Fruit fly (Drosophila melanogaster) whole organism, prepupa: ENCODE results near the gene CG11714.

Experiments
- Blimp-1 ChIP-seq: fragments of 200-800 bp; sonication (Bioruptor generic); optimal IDR thresholded peaks from 3 replicates; lab custom pipeline; 2017; ENCODE audit warnings: missing biosample characterization, missing genetic modification characterization, mild to moderate bottlenecking, moderate library complexity, missing genetic modification reagents
- CG10631 ChIP-seq: fragments of 200-800 bp; sonication (Bioruptor generic); optimal IDR thresholded peaks from 2 replicates; lab custom pipeline; 2016; ENCODE audit warnings: missing biosample characterization, missing genetic modification characterization
- CG10669 ChIP-seq: fragments of 200-800 bp; sonication (Bioruptor generic); optimal IDR thresholded peaks from 3 replicates; lab custom pipeline; 2018; ENCODE audit warnings: missing biosample characterization, mild to moderate bottlenecking, missing genetic modification characterization, moderate library complexity
- CG11762 ChIP-seq: fragments of 200-800 bp; sonication (Bioruptor generic); optimal IDR thresholded peaks from 3 replicates; lab custom pipeline; 2016; ENCODE audit warnings: missing biosample characterization, missing genetic modification characterization; ENCODE audit not compliant: insufficient read depth
- CG15336 ChIP-seq: fragments of 200-800 bp; sonication (Bioruptor generic); IDR thresholded peaks from 2 replicates; pipeline ENCODE4 v1.3.6; 2022; ENCODE audit warnings: missing biosample characterization, missing genetic modification characterization
- CG1621 ChIP-seq: fragments of 200-800 bp; sonication (Bioruptor generic); optimal IDR thresholded peaks from 3 replicates; lab custom pipeline; 2018; ENCODE audit warnings: missing biosample characterization, mild to moderate bottlenecking, missing genetic modification characterization
- CG3032 ChIP-seq: fragments of 200-800 bp; optimal IDR thresholded peaks from 2 replicates; lab custom pipeline; 2019; ENCODE audit warnings: missing biosample characterization, mild to moderate bottlenecking, missing genetic modification characterization, moderate library complexity
- CG34406 ChIP-seq: fragments of 200-800 bp; sonication (Bioruptor generic); optimal IDR thresholded peaks from 3 replicates; lab custom pipeline; 2016; ENCODE audit warnings: missing biosample characterization, missing genetic modification characterization
- CG3919 ChIP-seq: fragments of 200-800 bp; sonication (Bioruptor generic); optimal IDR thresholded peaks from 3 replicates; lab custom pipeline; 2016; ENCODE audit warnings: missing biosample characterization, missing genetic modification characterization
- CG4318 ChIP-seq: fragments of 200-800 bp; sonication (Bioruptor generic); optimal IDR thresholded peaks from 3 replicates; lab custom pipeline; 2017; ENCODE audit warnings: missing biosample characterization, mild to moderate bottlenecking, missing genetic modification characterization
- CG6276 ChIP-seq: fragments of 200-800 bp; sonication (Bioruptor generic); optimal IDR thresholded peaks from 2 replicates; lab custom pipeline; 2017; ENCODE audit warnings: missing biosample characterization, mild to moderate bottlenecking, missing genetic modification characterization
- CG6854 ChIP-seq: fragments of 200-800 bp; sonication (Bioruptor generic); optimal IDR thresholded peaks from 2 replicates; lab custom pipeline; 2017; ENCODE audit warnings: missing biosample characterization, mild to moderate bottlenecking, missing genetic modification characterization
- CG8119 ChIP-seq: fragments of 200-800 bp; sonication (Bioruptor generic); IDR thresholded peaks from 3 replicates; pipeline ENCODE4 v1.3.6; 2022; ENCODE audit warnings: missing biosample characterization, missing genetic modification characterization
- CG8319 ChIP-seq: fragments of 200-800 bp; sonication (Bioruptor generic); optimal IDR thresholded peaks from 3 replicates; lab custom pipeline; 2016; ENCODE audit warnings: missing biosample characterization, missing genetic modification characterization
- CG9139 ChIP-seq: fragments of 200-800 bp; sonication (Bioruptor generic); optimal IDR thresholded peaks from 3 replicates; lab custom pipeline; 2017; ENCODE audit warnings: missing biosample characterization, mild to moderate bottlenecking, missing genetic modification characterization
- Eip78C ChIP-seq: fragments of 200-800 bp; sonication (Bioruptor generic); peaks from one replicate; lab custom pipeline; 2016; ENCODE audit warnings: missing biosample characterization, missing genetic modification characterization
- Eip93F ChIP-seq: fragments of 200-800 bp; sonication (Bioruptor generic); optimal IDR thresholded peaks from 2 replicates; lab custom pipeline; 2016; ENCODE audit warnings: missing biosample characterization, mild to moderate bottlenecking, missing genetic modification characterization
- Ets96B ChIP-seq: fragments of 200-800 bp; optimal IDR thresholded peaks from 2 replicates; lab custom pipeline; 2019; ENCODE audit warnings: missing biosample characterization, mild to moderate bottlenecking, missing genetic modification characterization, moderate library complexity
- Hr38 ChIP-seq: sonication (Bioruptor generic); optimal IDR thresholded peaks from 2 replicates; lab custom pipeline; 2016; ENCODE audit warnings: missing biosample characterization, missing genetic modification characterization
- Hr39 ChIP-seq: fragments of 200-800 bp; sonication (Bioruptor generic); optimal IDR thresholded peaks from 2 replicates; lab custom pipeline; 2016; ENCODE audit warnings: missing biosample characterization, missing genetic modification characterization
- Hr4 ChIP-seq: fragments of 200-800 bp; sonication (Bioruptor generic); optimal IDR thresholded peaks from 3 replicates; lab custom pipeline; 2016; ENCODE audit warnings: missing biosample characterization, missing genetic modification characterization
- Met ChIP-seq: fragments of 200-800 bp; sonication (Bioruptor generic); optimal IDR thresholded peaks from 3 replicates; lab custom pipeline; 2016; ENCODE audit warnings: missing biosample characterization, missing genetic modification characterization
- Sox102F ChIP-seq: fragments of 200-800 bp; sonication (Bioruptor generic); optimal IDR thresholded peaks from 2 replicates; lab custom pipeline; 2016; ENCODE audit warnings: missing biosample characterization, mild to moderate bottlenecking, missing genetic modification characterization
- cyc ChIP-seq: fragments of 200-800 bp; sonication (Bioruptor generic); optimal IDR thresholded peaks from 3 replicates; lab custom pipeline; 2016; ENCODE audit warnings: missing biosample characterization, missing genetic modification characterization
- dsx ChIP-seq: fragments of 200-800 bp; optimal IDR thresholded peaks from 3 replicates; lab custom pipeline; 2019; ENCODE audit warnings: missing biosample characterization, mild to moderate bottlenecking, missing genetic modification characterization, moderate library complexity; ENCODE audit not compliant: poor library complexity, severe bottlenecking
- eg ChIP-seq: fragments of 200-800 bp; sonication (Bioruptor generic); IDR thresholded peaks from 3 replicates; pipeline ENCODE4 v1.3.6; 2022; ENCODE audit warnings: missing biosample characterization, missing genetic modification characterization
- esn ChIP-seq: fragments of 200-800 bp; sonication (Bioruptor generic); optimal IDR thresholded peaks from 2 replicates; lab custom pipeline; 2016; ENCODE audit warnings: missing biosample characterization, mild to moderate bottlenecking, missing genetic modification characterization, moderate library complexity
- fd59A ChIP-seq: fragments of 200-800 bp; sonication (Bioruptor generic); optimal IDR thresholded peaks from 2 replicates; lab custom pipeline; 2017; ENCODE audit warnings: missing biosample characterization, mild to moderate bottlenecking, missing genetic modification characterization, missing genetic modification reagents
- fkh ChIP-seq: fragments of 200-800 bp; sonication (Bioruptor generic); optimal IDR thresholded peaks from 3 replicates; lab custom pipeline; 2017; ENCODE audit warnings: missing biosample characterization, mild to moderate bottlenecking, missing genetic modification characterization, moderate library complexity
- lz ChIP-seq: fragments of 200-800 bp; sonication (Bioruptor generic); optimal IDR thresholded peaks from 3 replicates; lab custom pipeline; 2016; ENCODE audit warnings: missing biosample characterization, missing genetic modification characterization
- net ChIP-seq: fragments of 200-800 bp; sonication (Bioruptor generic); optimal IDR thresholded peaks from 3 replicates; lab custom pipeline; 2016; ENCODE audit warnings: missing biosample characterization, missing genetic modification characterization
- ss ChIP-seq, 2 experiments: fragments of 200-800 bp; sonication (Bioruptor generic); optimal IDR thresholded peaks; 2 replicates in 1 of 2; 3 replicates in 1 of 2; lab custom pipeline; 2017 to 2018; ENCODE audit warnings: mild to moderate bottlenecking in 2 of 2, missing biosample characterization in 2 of 2, missing genetic modification characterization in 2 of 2, moderate library complexity in 1 of 2
- svp ChIP-seq: fragments of 200-800 bp; sonication (Bioruptor generic); peaks from one replicate; lab custom pipeline; 2016; ENCODE audit warnings: missing biosample characterization, missing genetic modification characterization
- topi ChIP-seq: fragments of 200-800 bp; sonication (Bioruptor generic); optimal IDR thresholded peaks from 3 replicates; lab custom pipeline; 2016; ENCODE audit warnings: missing biosample characterization, missing genetic modification characterization
- vri ChIP-seq: fragments of 200-800 bp; sonication (Bioruptor generic); optimal IDR thresholded peaks from 3 replicates; lab custom pipeline; 2016; ENCODE audit warnings: missing biosample characterization, mild to moderate bottlenecking, missing genetic modification characterization

CG11714 gene

dm6 chr3L:11513405-11513804 lies 9.1 kb downstream of the CG11714 start, which contains the start of gene CG7512:
TSS of gene CG7512 (plus strand) at chr3L:11513705.
- TF ChIP-seq Hr38 (GFP tag; lab: Kevin White, UChicago) (no peak), vri (GFP tag; lab: Kevin White, UChicago) (no peak), CG10631 (GFP tag; lab: Kevin White, UChicago) (no peak), cyc (GFP tag; lab: Kevin White, UChicago) (no peak), CG1621 (no peak), CG11762 (GFP tag; lab: Kevin White, UChicago) (no peak), topi (GFP tag; lab: Kevin White, UChicago) (no peak), CG6854 (GFP tag; lab: Kevin White, UChicago) (no peak), CG8119 (GFP tag; lab: Robert Waterston, UW) (no peak), svp (no peak), dsx (GFP tag; lab: Kevin White, UChicago) (no peak), ss (GFP tag; optimal IDR thresholded peaks at IDR 0.05; lab: Kevin White, UChicago) (no peak), Hr4 (GFP tag; lab: Kevin White, UChicago) (no peak), CG8319 (GFP tag; lab: Kevin White, UChicago) (no peak), net (GFP tag; lab: Kevin White, UChicago) (no peak)

DNA sequence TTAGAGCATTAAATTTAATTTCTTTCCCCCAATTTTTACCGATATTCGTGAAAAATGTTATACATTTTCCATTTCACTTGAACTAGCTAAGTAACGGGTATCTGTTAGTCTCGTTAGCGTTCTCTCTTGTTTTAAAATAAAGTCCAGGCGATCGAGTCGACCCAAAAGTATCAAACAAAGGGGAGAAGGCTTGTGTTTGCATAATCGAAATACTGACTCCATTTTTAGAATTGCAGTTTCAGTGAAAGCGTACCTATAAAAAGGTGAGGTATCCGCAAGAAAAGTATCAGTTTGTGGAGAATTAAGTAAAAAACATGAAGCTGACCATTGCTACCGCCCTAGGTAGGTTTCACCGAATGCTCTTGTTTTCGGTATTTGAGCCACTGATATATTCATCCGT lies 10.6 kb downstream of the CG11714 start, which contains the start of gene Sgs3:
Sgs3 (plus strand) TSS at position 301 of the 400 bp plus-strand sequence.
- TF ChIP-seq Sox102F (GFP tag; lab: Kevin White, UChicago): no peak
- no peak for TF ChIP-seq fd59A (GFP tag; lab: Kevin White, UChicago)
- no peak for TF ChIP-seq CG15336
- TF ChIP-seq CG3919 (GFP tag; lab: Kevin White, UChicago): no peak
- no peak for TF ChIP-seq ss (GFP tag; optimal IDR thresholded peaks at IDR 0.05; lab: Kevin White, UChicago)
- no peak for TF ChIP-seq esn (GFP tag; lab: Kevin White, UChicago)
- no peak for TF ChIP-seq Hr39 (GFP tag; lab: Kevin White, UChicago)
- TF ChIP-seq fkh: no peak
- TF ChIP-seq svp: no peak
- TF ChIP-seq CG10669 (GFP tag; lab: Kevin White, UChicago): no peak
- TF ChIP-seq eg: no peak
- no peak for TF ChIP-seq Ets96B (tag; lab: Kevin White, UChicago)
- no peak for TF ChIP-seq dsx (GFP tag; lab: Kevin White, UChicago)
- no peak for TF ChIP-seq lz (GFP tag; lab: Kevin White, UChicago)
- TF ChIP-seq CG6276 (GFP tag; lab: Kevin White, UChicago): no peak
- TF ChIP-seq CG3032 (tag; lab: Kevin White, UChicago): no peak
- no peak for TF ChIP-seq Met (GFP tag; lab: Kevin White, UChicago)
- TF ChIP-seq CG34406 (GFP tag; lab: Kevin White, UChicago): no peak
- no peak for TF ChIP-seq Blimp-1 (GFP tag; lab: Kevin White, UChicago)

DNA sequence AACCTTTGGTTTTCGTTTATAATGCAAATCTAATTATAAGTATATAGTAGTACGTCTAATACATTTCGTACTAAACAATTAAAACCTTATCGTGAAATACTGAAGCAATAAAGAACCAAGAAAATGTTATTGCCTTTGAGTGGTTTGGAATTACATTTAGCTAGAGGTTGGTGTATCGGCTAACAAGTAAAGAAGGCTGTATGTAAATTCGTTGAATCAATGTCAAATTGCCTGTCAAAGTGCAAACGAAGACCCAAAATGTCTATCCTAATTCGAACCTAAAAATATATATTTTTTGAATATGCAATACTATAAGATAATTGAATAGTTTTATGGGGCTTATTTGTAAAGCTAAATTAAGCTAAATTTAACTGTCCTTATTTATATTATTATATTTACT lies 11.3 kb downstream of the CG11714 start:
- peak; percentile 2 for TF ChIP-seq fkh
- no peak for TF ChIP-seq CG6854 (GFP tag; lab: Kevin White, UChicago)

DNA sequence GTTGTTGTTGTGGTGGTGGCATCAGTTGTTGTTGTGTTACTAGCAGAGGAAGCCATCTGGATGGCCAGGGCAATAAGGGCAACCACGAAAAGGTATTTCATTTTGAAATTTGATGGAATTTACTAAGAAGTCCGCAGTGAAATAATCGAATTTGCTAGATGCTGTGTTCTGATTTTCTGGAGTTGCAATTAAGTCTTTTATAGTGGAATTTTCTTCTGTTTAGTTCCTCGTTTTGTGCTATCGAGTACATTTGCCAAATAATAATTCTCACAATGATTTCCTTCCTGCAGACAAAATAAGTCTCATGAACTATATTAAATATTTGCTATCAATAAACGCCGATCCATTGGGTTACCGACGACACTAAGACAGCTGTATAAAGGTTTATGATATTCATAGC lies 12.0 kb downstream of the CG11714 start, which contains the start of gene CG33272:
CG33272 (minus strand) TSS at position 101 of the 400 bp plus-strand sequence.
- TF ChIP-seq cyc (GFP tag; lab: Kevin White, UChicago): no peak
- no peak for TF ChIP-seq CG3032 (tag; lab: Kevin White, UChicago)
- TF ChIP-seq CG9139: no peak
- TF ChIP-seq dsx (GFP tag; lab: Kevin White, UChicago): no peak
- TF ChIP-seq CG4318: no peak
- no peak for TF ChIP-seq lz (GFP tag; lab: Kevin White, UChicago)
- TF ChIP-seq CG11762 (GFP tag; lab: Kevin White, UChicago): no peak
- no peak for TF ChIP-seq Eip78C (GFP tag; lab: Kevin White, UChicago)
- no peak for TF ChIP-seq Eip93F (GFP tag; lab: Kevin White, UChicago)
- no peak for TF ChIP-seq svp
